Fruit fly (Drosophila melanogaster): ENCODE data around the gene TM9SF4.

TM9SF4 gene

dm6 chr2L:13783264-13784154 lies 36.8 kb downstream of the TM9SF4 start, which contains the start of gene Eato (continued):
- no peak for TF ChIP-seq z (GFP tag; IDR thresholded peaks at IDR 0.05)
- no peak for TF ChIP-seq ash1 (GFP tag; optimal IDR thresholded peaks at IDR 0.05)
- TF ChIP-seq abd-A (tag; optimal IDR thresholded peaks at IDR 0.05): no peak
- TF ChIP-seq CG3065 (GFP tag; optimal IDR thresholded peaks at IDR 0.05): no peak
- TF ChIP-seq trem (tag; optimal IDR thresholded peaks at IDR 0.05): peak; percentile 1
- TF ChIP-seq Fer3 (tag; optimal IDR thresholded peaks at IDR 0.05): no peak
- TF ChIP-seq Atf3 (GFP tag; optimal IDR thresholded peaks at IDR 0.05): no peak
- TF ChIP-seq shn (GFP tag; optimal IDR thresholded peaks at IDR 0.05): peak; percentile 23
- no peak for TF ChIP-seq Aef1 (GFP tag; IDR thresholded peaks at IDR 0.05)
- no peak for TF ChIP-seq scrt (GFP tag; optimal IDR thresholded peaks at IDR 0.05)
- no peak for TF ChIP-seq Nf-YB (GFP tag; optimal IDR thresholded peaks at IDR 0.05)
- TF ChIP-seq CG12299 (tag; optimal IDR thresholded peaks at IDR 0.05): no peak
- no peak for TF ChIP-seq fd64A (GFP tag; optimal IDR thresholded peaks at IDR 0.05)
- no peak for TF ChIP-seq HmgZ (tag; optimal IDR thresholded peaks at IDR 0.05)
- TF ChIP-seq fd102C (GFP tag; optimal IDR thresholded peaks at IDR 0.05): no peak
- TF ChIP-seq CG11560 (tag; IDR thresholded peaks at IDR 0.05): no peak
- no peak for TF ChIP-seq eyg (GFP tag; optimal IDR thresholded peaks at IDR 0.05)
- TF ChIP-seq Drgx (GFP tag; IDR thresholded peaks at IDR 0.05): no peak
- peak; percentile 37 for TF ChIP-seq CG9727 (GFP tag; optimal IDR thresholded peaks at IDR 0.05)
- peak; percentile 50; the same call in 2 of the 3 replicates for TF ChIP-seq zen2 (GFP tag; IDR thresholded peaks at IDR 0.05; ENCODE audit: partially characterized antibody)
- TF ChIP-seq ac (GFP tag; optimal IDR thresholded peaks at IDR 0.05): no peak
- TF ChIP-seq gro (GFP tag; optimal IDR thresholded peaks at IDR 0.05): no peak
- peak; percentile 57; the same call in 1 of the 2 replicates for TF ChIP-seq CG9932 (GFP tag; IDR thresholded peaks at IDR 0.05)
- no peak for TF ChIP-seq her (GFP tag; optimal IDR thresholded peaks at IDR 0.05)
- no peak for TF ChIP-seq CG17568 (GFP tag; optimal IDR thresholded peaks at IDR 0.05)
- peak; percentile 35 for TF ChIP-seq CG12659 (GFP tag; optimal IDR thresholded peaks at IDR 0.05)
- no peak for TF ChIP-seq CG14667 (GFP tag; IDR thresholded peaks at IDR 0.05)
- no peak for TF ChIP-seq ap (GFP tag; IDR thresholded peaks at IDR 0.05)
- no peak for TF ChIP-seq CG1529 (GFP tag; optimal IDR thresholded peaks at IDR 0.05)
- TF ChIP-seq jumu (GFP tag; optimal IDR thresholded peaks at IDR 0.05): no peak
- TF ChIP-seq CG7987 (GFP tag; optimal IDR thresholded peaks at IDR 0.05): no peak
- TF ChIP-seq sqz (GFP tag; optimal IDR thresholded peaks at IDR 0.05): no peak
- no peak for TF ChIP-seq maf-S (GFP tag; optimal IDR thresholded peaks at IDR 0.05)
- peak; percentile 67 for TF ChIP-seq ssp (GFP tag; IDR thresholded peaks at IDR 0.05)
- TF ChIP-seq pho (GFP tag; optimal IDR thresholded peaks at IDR 0.05): no peak
- TF ChIP-seq Dip2 (GFP tag; IDR thresholded peaks at IDR 0.05): no peak
- TF ChIP-seq CG2202 (tag; optimal IDR thresholded peaks at IDR 0.05): no peak
- no peak for TF ChIP-seq run (tag; optimal IDR thresholded peaks at IDR 0.05)
- no peak for TF ChIP-seq CG5245 (GFP tag; optimal IDR thresholded peaks at IDR 0.05)
- no peak for TF ChIP-seq CG33213 (GFP tag; optimal IDR thresholded peaks at IDR 0.05)
- TF ChIP-seq chif (GFP tag; optimal IDR thresholded peaks at IDR 0.05): no peak
- no peak for TF ChIP-seq Hr39 (optimal IDR thresholded peaks at IDR 0.05)
- TF ChIP-seq wdn (GFP tag; IDR thresholded peaks at IDR 0.05): no peak
- peak; percentile 38; the same call in 1 of the 3 replicates for TF ChIP-seq vnd (GFP tag; IDR thresholded peaks at IDR 0.05; ENCODE audit: partially characterized antibody)
- TF ChIP-seq CG34422 (GFP tag; IDR thresholded peaks at IDR 0.05): 0 out of 3 replicates have a peak, but pooled peaks have one; percentile 26
- TF ChIP-seq ind (GFP tag; optimal IDR thresholded peaks at IDR 0.05): peak; percentile 7
- no peak for TF ChIP-seq CG7928 (GFP tag; optimal IDR thresholded peaks at IDR 0.05)
- no peak for TF ChIP-seq CG15479 (GFP tag; optimal IDR thresholded peaks at IDR 0.05)
- no peak for TF ChIP-seq CG17829 (tag; optimal IDR thresholded peaks at IDR 0.05)
- TF ChIP-seq chinmo (GFP tag; IDR thresholded peaks at IDR 0.05; ENCODE audit: partially characterized antibody): 0 out of 4 replicates have a peak, but pooled peaks have one; percentile 6
